Fruit fly (Drosophila melanogaster) whole organism, prepupa: Measurements from ENCODE around the gene Ubr1.
A peak's percentile ranks its signal among the peaks of the same experiment; 100 is the strongest.

Source experiments
- CG11902 ChIP-seq: fragments of 200-800 bp; sonication (Bioruptor generic); optimal IDR thresholded peaks from 3 replicates; lab custom pipeline; 2016; ENCODE audit warnings: missing biosample characterization, missing genetic modification characterization
- CG16779 ChIP-seq: fragments of 200-800 bp; sonication (Bioruptor generic); optimal IDR thresholded peaks from 3 replicates; lab custom pipeline; 2017; ENCODE audit warnings: missing biosample characterization, mild to moderate bottlenecking, missing genetic modification characterization
- CG32006 ChIP-seq: fragments of 200-800 bp; sonication (Bioruptor generic); optimal IDR thresholded peaks from 3 replicates; lab custom pipeline; 2017; ENCODE audit warnings: missing biosample characterization, mild to moderate bottlenecking, missing genetic modification characterization
- CG3919 ChIP-seq: fragments of 200-800 bp; sonication (Bioruptor generic); optimal IDR thresholded peaks from 3 replicates; lab custom pipeline; 2016; ENCODE audit warnings: missing biosample characterization, missing genetic modification characterization
- CG6163 ChIP-seq: fragments of 200-800 bp; sonication (Bioruptor generic); IDR thresholded peaks from 3 replicates; pipeline ENCODE4 v1.3.6; 2022; ENCODE audit warnings: missing biosample characterization, missing genetic modification characterization
- CG6276 ChIP-seq: fragments of 200-800 bp; sonication (Bioruptor generic); optimal IDR thresholded peaks from 2 replicates; lab custom pipeline; 2017; ENCODE audit warnings: missing biosample characterization, mild to moderate bottlenecking, missing genetic modification characterization
- CG6808 ChIP-seq: fragments of 200-800 bp; sonication (Bioruptor generic); optimal IDR thresholded peaks from 3 replicates; lab custom pipeline; 2017; ENCODE audit warnings: missing biosample characterization, missing genetic modification characterization, mild to moderate bottlenecking, moderate library complexity, missing genetic modification reagents
- cyc ChIP-seq: fragments of 200-800 bp; sonication (Bioruptor generic); optimal IDR thresholded peaks from 3 replicates; lab custom pipeline; 2016; ENCODE audit warnings: missing biosample characterization, missing genetic modification characterization
- net ChIP-seq: fragments of 200-800 bp; sonication (Bioruptor generic); optimal IDR thresholded peaks from 3 replicates; lab custom pipeline; 2016; ENCODE audit warnings: missing biosample characterization, missing genetic modification characterization
- svp ChIP-seq: fragments of 200-800 bp; sonication (Bioruptor generic); peaks from one replicate; lab custom pipeline; 2016; ENCODE audit warnings: missing biosample characterization, missing genetic modification characterization

DNA sequence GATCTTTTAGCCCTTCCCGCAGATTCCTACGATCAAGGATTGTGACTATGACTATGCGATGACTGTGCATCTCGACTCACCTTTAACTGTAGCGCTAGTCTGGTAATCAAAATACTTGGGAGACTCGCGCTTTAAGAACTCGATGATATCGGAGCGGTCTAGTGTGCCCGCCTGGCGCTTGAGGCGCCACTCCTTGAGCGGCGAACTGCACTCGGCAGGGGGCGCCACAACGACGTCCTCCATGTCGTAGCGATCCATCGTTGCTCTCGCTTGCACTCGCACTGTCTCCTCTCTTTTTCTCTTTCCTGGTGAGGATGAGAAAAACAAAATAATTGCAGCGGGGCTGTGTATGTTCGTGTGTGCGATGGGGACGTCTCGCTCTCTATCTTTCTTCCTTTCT, 1.1 kb downstream of the Ubr1 start:
- TF ChIP-seq CG3919: peak; percentile 79
- TF ChIP-seq CG6276 (GFP tag; lab: Kevin White, UChicago): no peak
- TF ChIP-seq net (GFP tag; lab: Kevin White, UChicago): peak; percentile 46
- TF ChIP-seq cyc (GFP tag; lab: Kevin White, UChicago): peak; percentile 64
- no peak for TF ChIP-seq CG11902 (GFP tag; lab: Kevin White, UChicago)
- TF ChIP-seq CG6163 (GFP tag; lab: Robert Waterston, UW): peak; percentile 70
- TF ChIP-seq CG16779 (tag; lab: Kevin White, UChicago): no peak
- no peak for TF ChIP-seq CG32006 (GFP tag; lab: Kevin White, UChicago)
- TF ChIP-seq svp: peak; percentile 71
- peak; percentile 20 for TF ChIP-seq CG6808
